Worm (Caenorhabditis elegans): Measurements from ENCODE around the gene fars-3.

ce11 chrII:8417059-8417668, 47.5 kb upstream of the fars-3 start, which contains the start of gene fdgt-2:
- TF ChIP-seq ztf-11 (tag; optimal IDR thresholded peaks at IDR 0.05), result no peak
- TF ChIP-seq nhr-25 (tag; optimal IDR thresholded peaks at IDR 0.05; ENCODE audit: borderline replicate concordance, insufficient read depth), result no peak
- TF ChIP-seq pqm-1 (tag; optimal IDR thresholded peaks at IDR 0.05), result no peak
- TF ChIP-seq lir-3 (tag; optimal IDR thresholded peaks at IDR 0.05), result no peak
- TF ChIP-seq unc-130 (GFP tag; optimal IDR thresholded peaks at IDR 0.05), result no peak
- no peak for TF ChIP-seq aly-2 (tag; optimal IDR thresholded peaks at IDR 0.05)
- no peak for TF ChIP-seq spr-3 (GFP tag; optimal IDR thresholded peaks at IDR 0.05)
- TF ChIP-seq saeg-2 (GFP tag; IDR thresholded peaks at IDR 0.05), result no peak
